Worm (Caenorhabditis elegans): ENCODE data around the gene set-4.
A peak's percentile ranks its signal among the peaks of the same experiment; 100 is the strongest.

DNA sequence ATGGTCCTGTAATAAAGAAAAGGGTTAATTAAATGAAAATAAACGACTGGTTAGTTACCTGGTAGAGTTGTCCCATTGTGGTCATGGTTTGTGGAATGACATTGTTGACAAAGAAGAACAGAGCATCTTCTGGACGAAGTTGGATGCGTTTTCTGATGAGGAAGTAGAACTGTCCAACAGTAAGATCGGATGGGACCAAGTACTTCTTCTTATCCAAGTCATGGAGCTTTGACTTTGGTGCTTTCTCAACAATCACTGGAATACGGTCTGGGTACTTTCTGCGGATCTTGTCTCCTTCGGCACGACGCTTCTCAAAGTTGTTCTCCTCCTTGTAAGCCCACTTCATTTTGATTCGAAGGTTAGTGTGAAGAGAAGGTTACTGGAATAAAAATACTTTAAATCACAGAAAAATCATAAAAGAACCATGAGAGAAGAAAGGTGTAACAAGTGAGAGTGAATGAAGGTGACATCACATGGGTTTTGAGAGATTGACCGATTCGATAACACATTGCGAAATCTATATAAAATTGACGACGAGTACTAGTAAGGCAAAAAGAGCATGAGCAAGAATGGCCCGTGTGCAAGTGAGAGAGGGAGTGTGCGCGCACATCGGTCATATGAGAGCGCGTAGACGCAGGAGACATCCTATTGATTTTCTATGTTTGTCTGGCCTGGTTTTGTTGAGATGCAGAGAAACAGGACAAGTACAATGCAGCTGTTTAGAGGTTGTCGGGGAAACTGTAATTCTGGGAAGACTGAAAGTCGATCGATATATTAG, 16.4 kb upstream of the set-4 start, which contains the start of gene lgg-1:
- no peak for TF ChIP-seq unc-62 (GFP tag; optimal IDR thresholded peaks at IDR 0.05)
- peak; percentile 14 for TF ChIP-seq snpc-4 (tag; optimal IDR thresholded peaks at IDR 0.05)
- peak; percentile 33 to 77 (median 44) for TF ChIP-seq ceh-82 (tag; optimal IDR thresholded peaks at IDR 0.05)
- TF ChIP-seq blmp-1 (tag; optimal IDR thresholded peaks at IDR 0.05) = peak; percentile 76
- no peak for TF ChIP-seq nhr-77 (tag; optimal IDR thresholded peaks at IDR 0.05)
- peak; percentile 92 for TF ChIP-seq ama-1 (optimal IDR thresholded peaks at IDR 0.05)
- TF ChIP-seq lin-35 (GFP tag; optimal IDR thresholded peaks at IDR 0.05) = peak; percentile 49 to 53
- peak; percentile 56 to 58 for TF ChIP-seq efl-1 (optimal IDR thresholded peaks at IDR 0.05)
- TF ChIP-seq efl-1 (GFP tag; optimal IDR thresholded peaks at IDR 0.05 in 1 of 2) = peak in 1 of 2 experiments; percentile 95
